Worm (Caenorhabditis elegans) whole organism, L4/young adult: ENCODE measurements around the gene him-17.

Experiments
- W03F9.2 ChIP-seq: fragments of 150-350 bp; optimal IDR thresholded peaks from 2 replicates; lab custom pipeline; 2014; ENCODE audit warnings: missing biosample characterization, missing genetic modification characterization
- him-1 ChIP-seq: sonication (generic microtip); optimal IDR thresholded peaks from 2 replicates; lab custom pipeline; 2016; ENCODE audit warnings: missing genotype, missing genetic modification reagents, missing genetic modification characterization, missing compliant biosample characterization

DNA sequence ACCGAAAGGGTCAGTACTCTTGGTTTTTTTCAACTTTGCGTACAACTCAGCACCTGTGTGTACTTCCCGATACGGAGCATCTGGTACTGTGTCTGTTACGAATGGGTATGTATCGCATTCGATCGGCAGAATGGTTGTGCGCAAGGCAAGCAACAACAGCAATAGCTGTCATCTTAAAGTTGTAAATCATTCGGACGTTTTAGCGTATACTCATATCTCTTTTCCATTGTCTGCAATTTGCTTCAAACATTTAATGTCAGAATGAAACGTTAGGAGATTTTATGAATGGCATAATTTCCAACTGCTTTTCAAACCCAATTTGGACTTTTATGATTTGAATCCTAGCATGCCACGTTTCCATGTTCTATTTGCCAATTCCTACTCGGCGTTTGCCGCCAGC lies 19.4 kb upstream of the him-17 start:
- TF ChIP-seq him-1 (tag; lab: Kevin White, UChicago) (no peak), W03F9.2 (tag; lab: Kevin White, UChicago) (no peak)
